Worm (Caenorhabditis elegans) whole organism, midembryonic: Measurements from ENCODE around the gene col-84.
A peak's percentile ranks its signal among the peaks of the same experiment; 100 is the strongest.

Experiments used
- T22C8.4 ChIP-seq: fragments of 200-800 bp; sonication (Bioruptor generic); IDR thresholded peaks from 2 replicates; pipeline ENCODE4 v1.3.6; 2022; ENCODE audit warnings: missing genetic modification characterization, missing compliant biosample characterization
- cog-1 ChIP-seq: sonication (generic microtip); optimal IDR thresholded peaks from 2 replicates; lab custom pipeline; 2016; ENCODE audit warnings: missing genetic modification characterization, missing compliant biosample characterization
- flt-1 ChIP-seq: fragments of 200-800 bp; sonication (Bioruptor generic); IDR thresholded peaks from 2 replicates; pipeline ENCODE4 v1.3.6; 2022; ENCODE audit warnings: missing genetic modification characterization, missing compliant biosample characterization
- klf-2 ChIP-seq: fragments of 200-800 bp; sonication (Bioruptor generic); conservative IDR thresholded peaks from 2 replicates; pipeline ENCODE4 v1.3.6; 2022; ENCODE audit warnings: missing genetic modification reagents, missing genetic modification characterization, missing compliant biosample characterization
- med-1 ChIP-seq: sonication (generic microtip); optimal IDR thresholded peaks from 2 replicates; lab custom pipeline; 2017; ENCODE audit warnings: missing genetic modification characterization, mild to moderate bottlenecking, missing compliant biosample characterization, antibody characterized with exemption, missing genetic modification reagents; ENCODE audit not compliant: insufficient read depth
- ref-1 ChIP-seq: fragments of 200-800 bp; sonication (Bioruptor generic); conservative IDR thresholded peaks from 2 replicates; pipeline ENCODE4 v1.3.6; 2022; ENCODE audit warnings: missing genetic modification reagents, missing genetic modification characterization, missing compliant biosample characterization
- tab-1 ChIP-seq: fragments of 200-800 bp; sonication (Bioruptor generic); IDR thresholded peaks from 2 replicates; pipeline ENCODE4 v1.3.6; 2022; ENCODE audit warnings: missing genetic modification characterization, missing compliant biosample characterization
- ztf-23 ChIP-seq: fragments of 200-800 bp; sonication (Bioruptor generic); IDR thresholded peaks from 2 replicates; pipeline ENCODE4 v1.3.6; 2022; ENCODE audit warnings: missing genetic modification reagents, missing genetic modification characterization, missing compliant biosample characterization
- ztf-29 ChIP-seq: fragments of 200-800 bp; sonication (Bioruptor generic); IDR thresholded peaks from 2 replicates; pipeline ENCODE4 v1.3.6; 2022; ENCODE audit warnings: missing genetic modification reagents, missing genetic modification characterization, missing compliant biosample characterization

col-84 gene

ce11 chrII:11883648-11884047 is 15.3 kb downstream of the col-84 start, which contains the start of gene ZK930.6:
Gene ZK930.6 (plus strand): TSS chrII:11883948.
- TF ChIP-seq med-1 = no peak
- no peak for TF ChIP-seq ref-1 (GFP tag; lab: Robert Waterston, UW)
- no peak for TF ChIP-seq tab-1
- TF ChIP-seq ztf-29 (GFP tag; lab: Robert Waterston, UW) = no peak
- TF ChIP-seq ztf-23 (GFP tag; lab: Robert Waterston, UW) = no peak
- no peak for TF ChIP-seq flt-1

DNA sequence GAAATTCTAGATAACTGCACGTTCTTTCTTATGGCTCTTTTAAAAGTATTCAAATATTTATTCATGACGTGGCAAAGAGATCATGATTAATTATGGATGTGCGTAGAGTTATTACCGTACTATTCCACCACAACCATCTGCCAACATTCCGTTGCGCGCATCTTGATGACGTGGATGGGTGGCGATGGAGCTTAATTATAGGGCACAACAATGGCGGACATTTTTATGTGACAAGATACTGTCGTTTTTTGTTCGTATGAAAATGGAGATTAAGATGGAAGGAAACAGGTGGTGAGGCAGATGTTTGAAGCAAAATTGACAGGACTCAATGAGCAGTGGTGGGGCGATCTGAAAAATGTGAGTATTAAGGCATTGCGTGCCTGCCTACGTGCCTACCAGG is 19.4 kb downstream of the col-84 start:
- TF ChIP-seq tab-1 = no peak
- no peak for TF ChIP-seq ztf-29 (GFP tag; lab: Robert Waterston, UW)
- TF ChIP-seq T22C8.4 (GFP tag; lab: Robert Waterston, UW) = no peak
- TF ChIP-seq ztf-23 (GFP tag; lab: Robert Waterston, UW) = no peak
- no peak for TF ChIP-seq cog-1 (tag; lab: Kevin White, UChicago)
- no peak for TF ChIP-seq ref-1 (GFP tag; lab: Robert Waterston, UW)
- TF ChIP-seq med-1 = no peak
- no peak for TF ChIP-seq klf-2 (GFP tag; lab: Robert Waterston, UW)
- no peak for TF ChIP-seq flt-1

ce11 chrII:11888150-11888549 is 19.8 kb downstream of the col-84 start:
- no peak for TF ChIP-seq ztf-23 (GFP tag; lab: Robert Waterston, UW)

DNA sequence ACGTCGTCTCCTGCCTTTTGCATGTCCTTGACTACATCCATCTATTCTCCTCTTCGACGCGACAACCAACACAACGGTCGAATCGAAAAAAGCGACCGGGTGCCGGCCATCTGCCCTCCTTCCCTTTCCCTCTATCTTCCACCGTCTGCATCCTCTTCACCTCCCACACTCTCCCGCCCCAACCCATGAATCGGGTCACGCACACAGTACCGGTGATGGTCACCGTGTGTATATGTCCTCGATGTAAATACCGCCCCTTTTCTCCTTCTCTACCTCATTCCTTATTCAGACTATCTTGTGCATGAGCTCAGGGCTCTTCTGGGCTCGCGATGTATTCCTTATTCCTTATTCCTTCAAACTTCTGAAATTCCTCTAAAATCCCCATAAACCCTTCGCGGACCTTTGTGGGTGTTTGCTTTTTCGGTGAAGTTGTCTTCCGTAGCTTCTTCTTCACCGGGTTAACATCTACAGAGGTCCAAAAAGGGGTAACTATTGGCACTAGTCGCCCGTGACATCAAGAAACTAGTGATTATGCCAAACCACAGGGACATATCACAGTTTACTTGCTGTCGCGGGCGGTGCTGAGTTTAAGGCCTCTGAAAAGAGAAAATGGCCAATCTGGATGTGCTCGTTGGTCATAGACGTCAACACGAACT is 21.2 kb downstream of the col-84 start:
- peak; percentile 40; the same call in 1 of the 2 replicates for TF ChIP-seq flt-1
- no peak for TF ChIP-seq ztf-23 (GFP tag; lab: Robert Waterston, UW)

- no peak for TF ChIP-seq ref-1 (GFP tag; lab: Robert Waterston, UW)
- TF ChIP-seq flt-1 = 0 out of 2 replicates have a peak, but pooled peaks have one; percentile 55
Measured at ce11 chrII:11890596-11890995, 22.3 kb downstream of the col-84 start.

DNA sequence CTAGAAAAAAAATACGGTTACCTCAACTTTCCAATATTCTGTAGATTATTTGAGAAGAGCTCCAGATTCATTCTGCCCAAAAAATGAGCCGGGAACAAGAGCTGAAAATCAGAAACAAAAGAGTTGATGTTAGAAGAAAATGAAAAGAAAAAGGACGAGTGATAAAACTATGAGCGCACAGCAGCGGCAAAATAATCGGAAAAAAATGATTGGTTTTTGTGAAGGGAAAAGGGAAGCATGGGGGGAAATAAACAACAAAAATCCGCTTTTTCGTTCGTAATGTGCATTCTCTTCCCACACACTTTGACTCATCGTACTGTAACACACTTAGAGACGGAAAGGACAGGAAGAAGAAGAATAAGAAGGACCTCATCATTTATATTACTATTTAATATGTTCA is 25.0 kb downstream of the col-84 start, which contains the start of gene ZK930.2:
ZK930.2 (minus strand) TSS at position 101 of the 400 bp plus-strand sequence.
- no peak for TF ChIP-seq tab-1
- no peak for TF ChIP-seq cog-1 (tag; lab: Kevin White, UChicago)

- TF ChIP-seq tab-1 (no peak), T22C8.4 (GFP tag; lab: Robert Waterston, UW) (no peak), flt-1 (no peak), ztf-29 (GFP tag; lab: Robert Waterston, UW) (no peak), cog-1 (tag; lab: Kevin White, UChicago) (no peak), med-1 (no peak), klf-2 (GFP tag; lab: Robert Waterston, UW) (no peak), ztf-23 (GFP tag; lab: Robert Waterston, UW) (no peak), ref-1 (GFP tag; lab: Robert Waterston, UW) (no peak)
Measured at ce11 chrII:11899761-11900160, 31.4 kb downstream of the col-84 start.

DNA sequence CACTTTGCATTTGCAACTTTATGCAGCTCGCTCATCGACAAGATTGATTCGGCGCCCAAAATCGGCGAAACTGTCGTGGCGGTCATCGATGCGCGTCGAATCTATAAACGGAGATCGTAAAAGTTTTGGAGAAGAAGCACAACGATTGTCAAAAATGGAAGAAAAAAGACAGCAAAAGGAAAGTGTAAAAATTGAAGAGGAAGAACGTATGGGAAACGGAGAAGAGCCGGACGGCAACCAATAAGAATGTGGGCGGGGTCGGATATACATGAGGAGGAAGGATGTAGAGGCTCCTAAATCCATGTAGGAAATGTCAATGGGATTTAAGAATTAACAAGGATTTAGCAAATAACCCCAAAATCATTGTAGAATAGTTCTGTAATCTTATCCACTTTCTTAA is 32.8 kb downstream of the col-84 start, which contains the start of gene vab-23:
vab-23 (minus strand) TSS at position 101 of the 400 bp plus-strand sequence.
- no peak for TF ChIP-seq flt-1
- no peak for TF ChIP-seq ref-1 (GFP tag; lab: Robert Waterston, UW)
- TF ChIP-seq T22C8.4 (GFP tag; lab: Robert Waterston, UW) = no peak
- TF ChIP-seq ztf-23 (GFP tag; lab: Robert Waterston, UW) = no peak
- TF ChIP-seq cog-1 (tag; lab: Kevin White, UChicago) = no peak
- no peak for TF ChIP-seq tab-1
- no peak for TF ChIP-seq klf-2 (GFP tag; lab: Robert Waterston, UW)
- TF ChIP-seq ztf-29 (GFP tag; lab: Robert Waterston, UW) = no peak
- TF ChIP-seq med-1 = no peak

DNA sequence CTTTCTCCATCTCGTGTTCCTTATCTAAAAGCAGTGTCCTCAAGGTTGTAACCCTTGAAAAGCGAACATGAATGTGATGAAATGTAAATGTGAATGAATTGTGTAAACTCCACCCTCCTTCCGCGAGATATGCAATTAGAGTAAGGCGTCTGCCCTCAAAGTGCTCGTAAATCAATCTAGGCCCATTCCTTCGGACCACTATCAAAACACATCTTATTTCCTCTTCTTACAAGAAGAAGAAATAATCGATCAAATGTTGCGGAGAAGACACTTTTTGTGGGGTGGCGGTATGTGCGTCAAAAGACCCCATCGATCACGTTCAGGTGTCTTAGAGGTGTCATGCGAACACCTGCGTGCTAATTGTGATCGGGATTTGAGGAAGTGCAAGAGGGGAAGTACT is 33.9 kb downstream of the col-84 start:
- TF ChIP-seq ref-1 (GFP tag; lab: Robert Waterston, UW) (no peak), cog-1 (tag; lab: Kevin White, UChicago) (peak; percentile 31)

ce11 chrII:11905023-11905422 is 36.7 kb downstream of the col-84 start:
- TF ChIP-seq tab-1 (no peak), ztf-29 (GFP tag; lab: Robert Waterston, UW) (no peak; the same call in 1 of the 2 replicates), T22C8.4 (GFP tag; lab: Robert Waterston, UW) (no peak), cog-1 (tag; lab: Kevin White, UChicago) (no peak), med-1 (no peak), flt-1 (no peak), klf-2 (GFP tag; lab: Robert Waterston, UW) (no peak), ztf-23 (GFP tag; lab: Robert Waterston, UW) (no peak), ref-1 (GFP tag; lab: Robert Waterston, UW) (no peak)

DNA sequence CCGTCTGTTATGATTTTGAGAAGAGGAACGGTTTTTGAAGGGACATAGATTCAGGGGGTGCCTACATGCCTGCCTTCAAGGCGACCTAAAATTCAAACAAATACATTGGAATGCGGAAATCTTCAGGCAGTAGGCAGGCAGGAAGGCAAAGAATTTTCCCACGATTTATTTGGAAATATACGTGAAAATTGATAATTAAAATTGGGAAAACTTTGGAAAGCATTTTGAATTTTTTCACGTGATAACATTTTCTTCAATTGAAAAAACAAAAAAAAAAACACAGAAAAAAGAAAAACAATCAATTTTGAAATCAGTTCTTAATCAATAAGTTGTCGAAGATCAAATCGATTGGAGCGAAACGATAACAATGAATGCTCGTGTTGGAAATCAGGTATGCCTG is 37.9 kb downstream of the col-84 start, which contains the start of gene ZK930.4:
ZK930.4 (plus strand) TSS at position 301 of the 400 bp plus-strand sequence.
- TF ChIP-seq ztf-23 (GFP tag; lab: Robert Waterston, UW) (no peak), med-1 (no peak), ztf-29 (GFP tag; lab: Robert Waterston, UW) (no peak), T22C8.4 (GFP tag; lab: Robert Waterston, UW) (no peak), flt-1 (no peak), ref-1 (GFP tag; lab: Robert Waterston, UW) (no peak), tab-1 (no peak), klf-2 (GFP tag; lab: Robert Waterston, UW) (no peak), cog-1 (tag; lab: Kevin White, UChicago) (no peak)
